Fruit fly (Drosophila melanogaster) whole organism, embryonic: Measurements from ENCODE around the gene Abl.

ENCODE experiments used
- B-H1 ChIP-seq: fragments of 200-800 bp; sonication (Bioruptor generic); IDR thresholded peaks from 3 replicates; pipeline ENCODE4 v1.3.6; 2022; ENCODE audit warnings: missing biosample characterization, missing genetic modification characterization
- B-H2 ChIP-seq: fragments of 200-800 bp; sonication (Bioruptor generic); optimal IDR thresholded peaks from 2 replicates; lab custom pipeline; 2018; ENCODE audit warnings: missing biosample characterization, mild to moderate bottlenecking, missing genetic modification characterization
- CG10209 ChIP-seq: fragments of 200-800 bp; sonication (Bioruptor generic); optimal IDR thresholded peaks from 3 replicates; lab custom pipeline; 2017; ENCODE audit warnings: missing biosample characterization, mild to moderate bottlenecking, missing genetic modification characterization, missing genetic modification reagents
- CG10431 ChIP-seq: fragments of 200-800 bp; sonication (Bioruptor generic); optimal IDR thresholded peaks from 3 replicates; lab custom pipeline; 2018; ENCODE audit warnings: missing biosample characterization, mild to moderate bottlenecking, missing genetic modification characterization
- CG11696 ChIP-seq: fragments of 200-800 bp; sonication (Bioruptor generic); IDR thresholded peaks from 2 replicates; pipeline ENCODE4 v1.3.6; 2022; ENCODE audit warnings: missing biosample characterization, missing genetic modification characterization
- CG12744 ChIP-seq: fragments of 200-800 bp; sonication (Bioruptor generic); optimal IDR thresholded peaks from 2 replicates; lab custom pipeline; 2016; ENCODE audit warnings: missing biosample characterization, missing genetic modification characterization
- CG13123 ChIP-seq: fragments of 200-800 bp; sonication (Bioruptor generic); optimal IDR thresholded peaks from 2 replicates; lab custom pipeline; 2016; ENCODE audit warnings: missing biosample characterization, missing genetic modification characterization
- CG1529 ChIP-seq: fragments of 200-800 bp; sonication (Bioruptor generic); optimal IDR thresholded peaks from 3 replicates; lab custom pipeline; 2018; ENCODE audit warnings: missing biosample characterization, missing genetic modification characterization
- CG16815 ChIP-seq: fragments of 200-800 bp; sonication (Bioruptor generic); optimal IDR thresholded peaks from 3 replicates; lab custom pipeline; 2017; ENCODE audit warnings: missing biosample characterization, mild to moderate bottlenecking, missing genetic modification characterization
- CG2202 ChIP-seq: fragments of 200-800 bp; sonication (Bioruptor generic); optimal IDR thresholded peaks from 2 replicates; lab custom pipeline; 2018; ENCODE audit warnings: missing biosample characterization, mild to moderate bottlenecking, missing genetic modification characterization
- CG33557 ChIP-seq: fragments of 200-800 bp; sonication (Bioruptor generic); optimal IDR thresholded peaks from 2 replicates; lab custom pipeline; 2019; ENCODE audit warnings: missing biosample characterization, mild to moderate bottlenecking, missing genetic modification characterization, moderate library complexity
- CG3407 ChIP-seq: fragments of 200-800 bp; sonication (Bioruptor generic); optimal IDR thresholded peaks from 2 replicates; lab custom pipeline; 2018; ENCODE audit warnings: missing biosample characterization, mild to moderate bottlenecking, missing genetic modification characterization
- CG6254 ChIP-seq: fragments of 200-800 bp; sonication (Bioruptor generic); optimal IDR thresholded peaks from 3 replicates; lab custom pipeline; 2017; ENCODE audit warnings: mild to moderate bottlenecking, missing biosample characterization, missing genetic modification reagents, missing genetic modification characterization
- CG7556 ChIP-seq: fragments of 200-800 bp; sonication (Bioruptor generic); optimal IDR thresholded peaks from 2 replicates; lab custom pipeline; 2017; ENCODE audit warnings: missing biosample characterization, mild to moderate bottlenecking, missing genetic modification characterization
- CG8388 ChIP-seq: fragments of 200-800 bp; sonication (Bioruptor generic); optimal IDR thresholded peaks from 2 replicates; lab custom pipeline; 2019; ENCODE audit warnings: missing biosample characterization, mild to moderate bottlenecking, missing genetic modification characterization, moderate library complexity
- CG8944 ChIP-seq: fragments of 200-800 bp; sonication (Bioruptor generic); optimal IDR thresholded peaks from 3 replicates; lab custom pipeline; 2016; ENCODE audit warnings: missing biosample characterization, missing genetic modification characterization
- CkIIα-i1 ChIP-seq: fragments of 200-800 bp; sonication (Bioruptor generic); IDR thresholded peaks from 2 replicates; pipeline ENCODE4 v1.3.6; 2022; ENCODE audit warnings: missing biosample characterization, missing genetic modification characterization
- D19A ChIP-seq: fragments of 200-800 bp; optimal IDR thresholded peaks from 3 replicates; lab custom pipeline; 2019; ENCODE audit warnings: missing biosample characterization, mild to moderate bottlenecking, missing genetic modification characterization, moderate library complexity
- Dbx ChIP-seq: fragments of 200-800 bp; sonication (Bioruptor generic); IDR thresholded peaks from 3 replicates; pipeline ENCODE4 v1.3.6; 2022; ENCODE audit warnings: missing biosample characterization, missing genetic modification characterization
- Doc2 ChIP-seq: fragments of 200-800 bp; sonication (Bioruptor generic); IDR thresholded peaks from 2 replicates; pipeline ENCODE4 v1.3.6; 2022; ENCODE audit warnings: missing biosample characterization, missing genetic modification characterization
- Drgx ChIP-seq: fragments of 200-800 bp; sonication (Bioruptor generic); IDR thresholded peaks from 2 replicates; pipeline ENCODE4 v1.3.6; 2022; ENCODE audit warnings: missing biosample characterization, missing genetic modification characterization
- Ets97D ChIP-seq: fragments of 200-800 bp; sonication (Bioruptor generic); optimal IDR thresholded peaks from 3 replicates; lab custom pipeline; 2016; ENCODE audit warnings: missing biosample characterization, missing genetic modification characterization
- Fer1 ChIP-seq: fragments of 200-800 bp; sonication (Bioruptor generic); optimal IDR thresholded peaks from 2 replicates; lab custom pipeline; 2017; ENCODE audit warnings: missing biosample characterization, mild to moderate bottlenecking, missing genetic modification characterization
- Hr3 ChIP-seq: fragments of 200-800 bp; sonication (Bioruptor generic); optimal IDR thresholded peaks from 3 replicates; lab custom pipeline; 2016; ENCODE audit warnings: missing biosample characterization, missing genetic modification characterization
- MESR4 ChIP-seq: fragments of 200-800 bp; sonication (Bioruptor generic); optimal IDR thresholded peaks from 2 replicates; lab custom pipeline; 2018; ENCODE audit warnings: missing biosample characterization, mild to moderate bottlenecking, missing genetic modification characterization, moderate library complexity
- Med ChIP-seq: fragments of 200-800 bp; sonication (Bioruptor generic); peaks from one replicate; lab custom pipeline; 2016; ENCODE audit warnings: missing biosample characterization, missing genetic modification characterization, mild to moderate bottlenecking, inconsistent platforms, moderate library complexity
- NK7.1 ChIP-seq: fragments of 200-800 bp; sonication (Bioruptor generic); optimal IDR thresholded peaks from 3 replicates; lab custom pipeline; 2016; ENCODE audit warnings: missing biosample characterization, missing genetic modification characterization
- Nf-YB ChIP-seq: fragments of 200-800 bp; sonication (Bioruptor generic); optimal IDR thresholded peaks from 3 replicates; lab custom pipeline; 2019; ENCODE audit warnings: missing biosample characterization, mild to moderate bottlenecking, missing genetic modification characterization, moderate library complexity
- Opbp ChIP-seq: fragments of 200-800 bp; sonication (Bioruptor generic); IDR thresholded peaks from 3 replicates; pipeline ENCODE4 v1.3.6; 2022; ENCODE audit warnings: missing biosample characterization, missing genetic modification characterization; ENCODE audit not compliant: partially characterized antibody
- Sox100B ChIP-seq: fragments of 200-800 bp; sonication (Bioruptor generic); optimal IDR thresholded peaks from 3 replicates; lab custom pipeline; 2018; ENCODE audit warnings: missing biosample characterization, mild to moderate bottlenecking, missing genetic modification characterization
- Ssrp ChIP-seq: fragments of 200-800 bp; sonication (Bioruptor generic); optimal IDR thresholded peaks from 2 replicates; lab custom pipeline; 2018; ENCODE audit warnings: missing biosample characterization, mild to moderate bottlenecking, missing genetic modification characterization, moderate library complexity
- YL-1 ChIP-seq: fragments of 200-800 bp; sonication (Bioruptor generic); optimal IDR thresholded peaks from 3 replicates; lab custom pipeline; 2017; ENCODE audit warnings: missing biosample characterization, mild to moderate bottlenecking, missing genetic modification characterization
- aop ChIP-seq: fragments of 200-800 bp; sonication (Bioruptor generic); IDR thresholded peaks from 2 replicates; pipeline ENCODE4 v1.3.6; 2022; ENCODE audit warnings: missing biosample characterization, missing genetic modification characterization
- bigmax ChIP-seq: fragments of 200-800 bp; sonication (Bioruptor generic); optimal IDR thresholded peaks from 2 replicates; lab custom pipeline; 2018; ENCODE audit warnings: missing biosample characterization, mild to moderate bottlenecking, missing genetic modification characterization
- chm ChIP-seq: fragments of 200-800 bp; sonication (Bioruptor generic); IDR thresholded peaks from 2 replicates; pipeline ENCODE4 v1.3.6; 2022; ENCODE audit warnings: missing biosample characterization, missing genetic modification characterization
- croc ChIP-seq: fragments of 200-800 bp; sonication (Bioruptor generic); conservative IDR thresholded peaks from 3 replicates; pipeline ENCODE4 v1.3.6; 2022; ENCODE audit warnings: missing biosample characterization, missing genetic modification characterization
- crol ChIP-seq: fragments of 200-800 bp; sonication (Bioruptor generic); IDR thresholded peaks from 2 replicates; pipeline ENCODE4 v1.3.6; 2022; ENCODE audit warnings: missing biosample characterization, missing genetic modification characterization
- dan ChIP-seq: fragments of 200-800 bp; sonication (Bioruptor generic); IDR thresholded peaks from 2 replicates; pipeline ENCODE4 v1.3.6; 2022; ENCODE audit warnings: missing biosample characterization, missing genetic modification characterization
- dpn ChIP-seq, 2 experiments: fragments of 200-800 bp; sonication (Bioruptor generic); optimal IDR thresholded peaks; 3 replicates each; lab custom pipeline; 2016; ENCODE audit warnings: missing biosample characterization in 2 of 2, missing genetic modification characterization in 2 of 2
- eve ChIP-seq, 2 experiments: fragments of >200 bp; optimal IDR thresholded peaks; 2 replicates each; lab custom pipeline; 2017; ENCODE audit warnings: missing biosample characterization in 2 of 2, missing genetic modification characterization in 2 of 2
- gcm ChIP-seq: fragments of 200-800 bp; sonication (Bioruptor generic); optimal IDR thresholded peaks from 2 replicates; lab custom pipeline; 2019; ENCODE audit warnings: missing biosample characterization, mild to moderate bottlenecking, missing genetic modification characterization, moderate library complexity
- gsb-n ChIP-seq: fragments of 200-800 bp; sonication (Bioruptor generic); optimal IDR thresholded peaks from 3 replicates; lab custom pipeline; 2018; ENCODE audit warnings: missing biosample characterization, mild to moderate bottlenecking, missing genetic modification characterization
- hb ChIP-seq: fragments of 200-800 bp; sonication (Bioruptor generic); IDR thresholded peaks from 3 replicates; pipeline ENCODE4 v1.3.6; 2022; ENCODE audit warnings: missing biosample characterization, missing genetic modification characterization; ENCODE audit not compliant: partially characterized antibody
- insv ChIP-seq, 2 experiments: fragments of 200-800 bp; sonication (Bioruptor generic); optimal IDR thresholded peaks; 3 replicates each; lab custom pipeline; 2016 to 2018; ENCODE audit warnings: missing biosample characterization in 2 of 2, missing genetic modification characterization in 2 of 2
- nerfin-1 ChIP-seq: fragments of 200-800 bp; sonication (Bioruptor generic); optimal IDR thresholded peaks from 3 replicates; lab custom pipeline; 2019; ENCODE audit warnings: missing biosample characterization, mild to moderate bottlenecking, missing genetic modification characterization, moderate library complexity
- onecut ChIP-seq: fragments of 200-800 bp; sonication (Bioruptor generic); IDR thresholded peaks from 2 replicates; pipeline ENCODE4 v1.3.6; 2022; ENCODE audit warnings: missing biosample characterization, missing genetic modification characterization
- org-1 ChIP-seq: fragments of 200-800 bp; sonication (Bioruptor generic); optimal IDR thresholded peaks from 2 replicates; lab custom pipeline; 2017; ENCODE audit warnings: missing biosample characterization, missing genetic modification characterization
- prd ChIP-seq, 3 experiments: fragments of >200 bp in 2 of 3; fragments of 200-800 bp in 1 of 3; sonication (Bioruptor generic) in 1 of 3; optimal IDR thresholded peaks in 2 of 3; IDR thresholded peaks in 1 of 3; 2 replicates in 2 of 3; 3 replicates in 1 of 3; pipeline versions ENCODE4 v1.3.6 to Lab custom; 2017 to 2022; ENCODE audit warnings: missing biosample characterization in 1 of 3, missing genetic modification characterization in 1 of 3
- tio ChIP-seq: fragments of 200-800 bp; sonication (Bioruptor generic); optimal IDR thresholded peaks from 2 replicates; lab custom pipeline; 2017; ENCODE audit warnings: missing biosample characterization, missing genetic modification characterization, inconsistent platforms
- trem ChIP-seq: fragments of 200-800 bp; optimal IDR thresholded peaks from 3 replicates; lab custom pipeline; 2019; ENCODE audit warnings: missing biosample characterization, mild to moderate bottlenecking, missing genetic modification characterization, moderate library complexity

The Abl gene

dm6 chr3L:16567495-16567894 is 80.2 kb downstream of the Abl start (continued):
- TF ChIP-seq Hr3 (GFP tag; lab: Kevin White, UChicago), result peak; percentile 43
- no peak for TF ChIP-seq hb (GFP tag; lab: Robert Waterston, UW)
- TF ChIP-seq CG33557 (GFP tag; lab: Kevin White, UChicago), result peak; percentile 30
- no peak for TF ChIP-seq Doc2 (GFP tag; lab: Robert Waterston, UW)
- TF ChIP-seq CG16815 (GFP tag; lab: Kevin White, UChicago), result peak; percentile 10
- 0 out of 2 replicates have a peak, but pooled peaks have one; percentile 20 for TF ChIP-seq chm (GFP tag; lab: Robert Waterston, UW)
- peak; percentile 51 for TF ChIP-seq CG3407
- peak; percentile 38 for TF ChIP-seq Fer1
- TF ChIP-seq CG10209 (GFP tag; lab: Kevin White, UChicago), result peak; percentile 52
- TF ChIP-seq CG1529 (GFP tag; lab: Kevin White, UChicago), result peak; percentile 65
- TF ChIP-seq dpn (GFP tag; optimal IDR thresholded peaks at IDR 0.05; lab: Kevin White, UChicago), result peak in 1 of 2 experiments; percentile 63
- TF ChIP-seq Ets97D (GFP tag; lab: Kevin White, UChicago), result no peak
- TF ChIP-seq nerfin-1 (tag; lab: Kevin White, UChicago), result peak; percentile 71
- no peak for TF ChIP-seq NK7.1
- no peak for TF ChIP-seq CG13123 (GFP tag; lab: Kevin White, UChicago)
- TF ChIP-seq insv (GFP tag; optimal IDR thresholded peaks at IDR 0.05; lab: Kevin White, UChicago), result no peak
- peak; percentile 68 for TF ChIP-seq Sox100B (GFP tag; lab: Kevin White, UChicago)
- peak; percentile 37 for TF ChIP-seq Nf-YB (GFP tag; lab: Kevin White, UChicago)
- no peak for TF ChIP-seq CG12744
- peak in 1 of 2 experiments; percentile 76 for TF ChIP-seq eve (GFP tag; optimal IDR thresholded peaks at IDR 0.05; lab: Kevin White, UChicago)
- TF ChIP-seq trem, result peak; percentile 61
- peak; percentile 61 for TF ChIP-seq gsb-n (tag; lab: Kevin White, UChicago)
- no peak for TF ChIP-seq Drgx
- TF ChIP-seq prd (optimal IDR thresholded peaks at IDR 0.05; lab: Kevin White, UChicago), result no peak
- peak; percentile 73; the same call in 2 of the 3 replicates for TF ChIP-seq prd (GFP tag; IDR thresholded peaks at IDR 0.05; lab: Robert Waterston, UW)
- no peak for TF ChIP-seq dan (GFP tag; lab: Robert Waterston, UW)
- 0 out of 3 replicates have a peak, but pooled peaks have one; percentile 33 for TF ChIP-seq croc (GFP tag; lab: Robert Waterston, UW)
- no peak for TF ChIP-seq B-H2 (GFP tag; lab: Kevin White, UChicago)
- TF ChIP-seq crol (GFP tag; lab: Robert Waterston, UW), result no peak
- TF ChIP-seq Ssrp (tag; lab: Kevin White, UChicago), result peak; percentile 72
- TF ChIP-seq CG8388 (GFP tag; lab: Kevin White, UChicago), result peak; percentile 67
- no peak for TF ChIP-seq bigmax
- peak; percentile 45 for TF ChIP-seq org-1 (GFP tag; lab: Kevin White, UChicago)
- peak; percentile 83 for TF ChIP-seq gcm (GFP tag; lab: Kevin White, UChicago)
- no peak for TF ChIP-seq CkIIα-i1
- TF ChIP-seq CG7556 (GFP tag; lab: Kevin White, UChicago), result peak; percentile 40
- TF ChIP-seq aop (GFP tag; lab: Robert Waterston, UW), result no peak
- TF ChIP-seq D19A (tag; lab: Kevin White, UChicago), result peak; percentile 68
- TF ChIP-seq CG11696, result no peak
- peak; percentile 39 for TF ChIP-seq Med (GFP tag; lab: Kevin White, UChicago)
- TF ChIP-seq Dbx (GFP tag; lab: Robert Waterston, UW), result no peak
- TF ChIP-seq CG2202, result peak; percentile 63
- TF ChIP-seq B-H1, result peak; percentile 12; the same call in 1 of the 3 replicates
- no peak for TF ChIP-seq CG8944
- TF ChIP-seq Opbp (GFP tag; lab: Robert Waterston, UW), result no peak
- peak; percentile 65 for TF ChIP-seq CG6254 (GFP tag; lab: Kevin White, UChicago)
- peak; percentile 22; the same call in 1 of the 2 replicates for TF ChIP-seq onecut (GFP tag; lab: Robert Waterston, UW)
- TF ChIP-seq tio, result peak; percentile 22
- TF ChIP-seq CG10431, result peak; percentile 37
- TF ChIP-seq MESR4 (GFP tag; lab: Kevin White, UChicago), result no peak
- peak; percentile 8 for TF ChIP-seq YL-1 (GFP tag; lab: Kevin White, UChicago)
